Worm (Caenorhabditis elegans) whole organism, L4/young adult: ENCODE data around the gene F33G12.6.
A peak's percentile ranks its signal among the peaks of the same experiment; 100 is the strongest.

Experiments used
- W03F9.2 ChIP-seq: fragments of 150-350 bp; optimal IDR thresholded peaks from 2 replicates; lab custom pipeline; 2014; ENCODE audit warnings: missing biosample characterization, missing genetic modification characterization
- dao-5 ChIP-seq: sonication (generic microtip); optimal IDR thresholded peaks from 2 replicates; lab custom pipeline; 2016; ENCODE audit warnings: missing genotype, missing genetic modification characterization, moderate library complexity, missing compliant biosample characterization
- him-1 ChIP-seq: sonication (generic microtip); optimal IDR thresholded peaks from 2 replicates; lab custom pipeline; 2016; ENCODE audit warnings: missing genotype, missing genetic modification reagents, missing genetic modification characterization, missing compliant biosample characterization

F33G12.6 gene

DNA sequence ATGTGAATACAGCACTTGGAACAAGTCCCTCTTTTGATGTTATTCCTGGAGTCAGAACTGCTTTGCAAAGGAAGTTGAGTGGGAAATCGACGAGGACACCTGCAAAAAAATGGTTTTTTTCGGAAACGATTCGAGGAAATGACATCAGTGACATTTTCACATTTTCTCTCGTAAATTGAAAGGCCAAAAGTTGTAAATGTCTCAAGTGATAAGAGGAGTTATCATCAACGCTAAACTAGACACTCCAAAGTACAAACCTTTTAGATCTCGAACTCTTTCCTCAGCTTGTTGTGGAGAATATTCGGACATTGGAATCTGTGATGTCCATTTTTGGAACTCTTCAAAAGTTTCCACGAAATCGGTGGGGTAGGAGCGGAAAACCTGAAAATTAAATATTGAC lies 34.5 kb downstream of the F33G12.6 start:
- no peak for TF ChIP-seq dao-5
- no peak for TF ChIP-seq him-1
- TF ChIP-seq W03F9.2 (tag; lab: Kevin White, UChicago), result no peak

DNA sequence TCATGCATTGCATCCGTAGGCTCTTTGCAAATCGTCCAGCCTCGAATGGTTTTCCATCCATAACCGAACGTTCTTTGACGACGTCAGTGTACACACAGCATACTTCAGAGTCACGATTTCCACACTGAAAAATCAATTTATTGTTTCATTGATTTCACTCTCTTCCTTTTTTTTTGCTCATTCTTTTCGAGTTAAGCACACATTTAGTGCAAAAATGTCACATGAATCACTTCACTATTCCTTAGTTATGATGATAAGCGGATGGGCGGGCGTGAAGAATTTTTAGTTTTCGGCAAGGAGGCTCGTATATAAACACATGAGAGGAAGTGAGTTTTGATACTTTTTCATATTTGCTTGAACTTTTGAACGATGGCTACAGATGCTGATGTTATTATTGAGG lies 35.7 kb downstream of the F33G12.6 start, which contains the start of gene txt-9:
TSS of gene txt-9 (plus strand) at position 336 of the 400 bp plus-strand sequence.
- TF ChIP-seq W03F9.2 (tag; lab: Kevin White, UChicago), result no peak
- no peak for TF ChIP-seq him-1
- TF ChIP-seq dao-5, result no peak

DNA sequence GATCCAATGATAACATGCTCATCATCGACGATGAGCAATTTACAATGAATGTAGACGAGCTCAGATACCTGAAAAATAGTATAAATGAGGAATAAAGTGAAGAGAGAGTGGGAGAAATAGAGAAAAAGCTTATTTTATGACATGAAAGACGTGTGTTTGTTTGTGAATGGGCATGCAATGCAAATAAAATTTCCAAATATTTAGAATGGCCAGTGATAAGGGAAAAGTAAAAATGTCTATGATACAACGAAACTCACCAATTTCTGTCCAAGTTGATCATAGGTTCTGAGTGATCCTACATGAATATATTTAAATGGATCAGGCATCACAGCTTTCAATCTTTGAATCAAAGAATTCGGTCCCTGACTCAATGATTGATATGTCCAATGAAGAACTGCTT lies 36.4 kb downstream of the F33G12.6 start:
- TF ChIP-seq W03F9.2 (tag; lab: Kevin White, UChicago), result no peak
- TF ChIP-seq dao-5, result no peak
- no peak for TF ChIP-seq him-1

DNA sequence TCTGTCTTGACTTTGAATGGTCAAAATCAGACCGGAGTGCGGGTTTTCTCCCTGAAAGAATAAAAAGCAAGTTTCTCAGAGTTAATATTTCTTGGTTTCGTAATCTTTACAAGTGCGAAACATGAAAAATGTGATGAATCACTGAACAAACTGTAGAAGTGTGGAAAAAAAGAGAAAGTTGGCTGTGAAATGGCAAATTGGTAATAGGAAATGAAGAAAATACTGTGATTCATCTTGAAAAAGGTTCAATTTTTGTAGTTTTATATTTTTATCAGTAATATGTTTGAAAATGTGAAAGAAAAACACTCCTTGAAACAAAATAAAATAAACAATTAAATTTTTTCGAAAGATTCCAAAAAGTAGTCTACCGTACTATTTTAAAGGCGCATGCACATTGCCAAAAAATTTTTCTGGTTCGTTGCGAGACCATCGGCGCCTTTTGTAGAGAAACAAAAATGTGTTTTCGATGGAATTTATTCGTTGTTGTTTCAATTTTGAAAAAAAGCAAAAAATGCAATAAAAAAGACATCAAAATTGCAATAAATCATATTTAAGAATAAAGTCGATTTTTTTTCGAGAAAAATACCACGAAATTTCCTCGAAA lies 42.0 kb downstream of the F33G12.6 start, which contains the start of gene pld-1:
TSS of gene pld-1 (minus strand) at position 51 of the 604 bp plus-strand sequence.
- TF ChIP-seq W03F9.2 (tag; lab: Kevin White, UChicago) (peak; percentile 34), him-1 (no peak)

DNA sequence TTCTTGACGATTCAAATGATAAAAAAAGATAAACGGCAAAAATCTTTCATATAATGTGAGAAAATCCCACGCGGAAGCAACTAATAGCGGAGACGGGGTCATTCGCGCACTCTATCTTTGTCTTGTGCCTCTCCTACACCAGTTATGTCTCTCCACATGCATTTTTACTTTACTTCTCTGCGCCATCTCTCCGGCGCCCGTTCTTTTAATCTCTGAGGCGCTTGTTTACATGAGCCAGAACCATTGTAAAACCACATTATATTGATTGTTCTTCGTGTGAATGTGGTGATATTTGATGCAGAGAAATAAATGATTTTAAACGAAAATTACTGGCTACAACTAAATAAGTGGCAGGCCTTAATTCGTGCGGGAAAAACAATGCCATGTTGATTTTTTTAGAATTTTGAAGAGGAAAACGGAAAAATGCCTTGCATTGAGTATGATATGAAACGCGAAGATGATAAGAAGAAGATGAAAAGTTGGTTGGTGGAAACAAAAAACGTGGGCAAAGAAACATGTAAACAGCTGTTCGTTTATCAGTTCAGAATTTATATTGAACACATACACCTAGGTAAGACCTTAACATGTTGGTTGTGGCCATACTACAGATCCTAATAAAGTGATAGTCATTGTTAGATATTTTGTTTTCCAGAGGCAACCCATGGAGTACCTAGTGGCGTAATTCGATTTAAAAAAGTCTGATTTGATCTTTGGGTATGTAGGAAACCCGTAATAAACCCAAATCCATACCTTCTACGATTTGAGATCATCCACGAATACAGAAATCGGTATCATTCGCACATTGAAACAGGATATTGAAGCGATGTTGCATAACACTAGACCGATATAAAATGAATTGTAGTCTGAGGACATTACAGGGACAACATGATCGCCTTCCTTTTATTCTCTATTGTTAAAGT lies 42.9 kb downstream of the F33G12.6 start, which contains the start of gene C04G6.2:
TSS of gene C04G6.2 (plus strand) at position 870 of the 920 bp plus-strand sequence.
- TF ChIP-seq him-1 (no peak), dao-5 (no peak), W03F9.2 (tag; lab: Kevin White, UChicago) (no peak)

DNA sequence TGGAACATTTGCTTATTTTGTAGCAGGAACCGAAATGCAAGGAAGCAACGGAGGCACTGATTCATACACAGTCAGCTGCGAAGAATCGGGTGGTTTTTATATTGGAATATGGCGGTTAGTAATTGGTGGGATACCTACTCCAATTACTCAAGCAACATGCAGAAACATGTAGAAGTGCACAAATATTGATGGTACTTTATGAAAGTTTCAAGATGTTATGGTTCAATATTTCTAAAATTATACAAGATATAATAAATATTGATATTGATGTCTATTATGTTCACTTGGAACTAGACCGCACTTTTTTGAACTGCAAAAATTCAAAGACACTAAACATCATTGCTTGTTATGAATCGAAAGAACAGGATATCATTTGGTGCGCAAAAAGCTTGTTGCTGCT lies 44.2 kb downstream of the F33G12.6 start, which contains the start of gene C04G6.13:
TSS of gene C04G6.13 (plus strand) at position 301 of the 400 bp plus-strand sequence.
- TF ChIP-seq him-1 (no peak), dao-5 (no peak), W03F9.2 (tag; lab: Kevin White, UChicago) (no peak)

DNA sequence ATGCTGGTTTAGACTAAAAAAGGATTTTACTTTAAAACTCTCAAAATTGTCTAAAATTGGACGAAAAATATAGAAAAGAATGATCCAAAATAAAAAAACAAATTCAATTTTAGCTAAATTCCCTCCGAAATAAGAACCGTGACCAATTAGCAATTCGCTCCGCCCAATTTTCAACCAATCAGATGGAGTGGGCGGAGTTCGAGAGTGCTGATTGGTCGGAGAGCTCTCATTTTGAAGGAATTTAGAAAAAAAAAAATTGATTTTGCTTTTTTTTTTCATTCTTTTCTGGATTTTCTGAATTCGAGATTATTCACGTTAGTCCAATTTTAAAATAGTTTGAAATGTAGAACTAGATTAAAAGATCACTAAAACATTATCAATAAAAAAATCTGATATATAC lies 49.3 kb downstream of the F33G12.6 start:
- no peak for TF ChIP-seq him-1
- TF ChIP-seq dao-5, result no peak
- TF ChIP-seq W03F9.2 (tag; lab: Kevin White, UChicago), result no peak

DNA sequence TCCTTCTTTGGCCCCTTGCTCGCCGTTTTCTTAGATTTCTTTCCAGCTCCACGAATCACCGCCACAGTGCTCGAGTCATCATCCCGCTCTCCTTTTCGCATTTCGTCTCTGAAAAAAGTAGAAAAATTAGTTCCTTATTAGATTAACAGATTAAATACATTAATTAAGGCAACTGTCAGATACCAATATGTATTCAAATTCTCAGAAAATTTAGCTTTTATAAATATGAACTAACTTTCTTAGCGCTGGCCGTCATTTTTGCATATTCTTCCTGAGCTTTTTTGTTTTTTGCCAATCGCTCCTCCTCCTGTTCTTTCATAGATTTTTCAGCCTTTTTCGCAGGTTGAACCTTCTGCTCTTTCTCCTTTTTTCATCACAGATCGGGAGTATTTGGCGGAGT lies 49.9 kb downstream of the F33G12.6 start, which contains the start of gene C04G6.6:
TSS of gene C04G6.6 (minus strand) at position 101 of the 400 bp plus-strand sequence.
- no peak for TF ChIP-seq W03F9.2 (tag; lab: Kevin White, UChicago)
- TF ChIP-seq him-1, result no peak
- no peak for TF ChIP-seq dao-5

DNA sequence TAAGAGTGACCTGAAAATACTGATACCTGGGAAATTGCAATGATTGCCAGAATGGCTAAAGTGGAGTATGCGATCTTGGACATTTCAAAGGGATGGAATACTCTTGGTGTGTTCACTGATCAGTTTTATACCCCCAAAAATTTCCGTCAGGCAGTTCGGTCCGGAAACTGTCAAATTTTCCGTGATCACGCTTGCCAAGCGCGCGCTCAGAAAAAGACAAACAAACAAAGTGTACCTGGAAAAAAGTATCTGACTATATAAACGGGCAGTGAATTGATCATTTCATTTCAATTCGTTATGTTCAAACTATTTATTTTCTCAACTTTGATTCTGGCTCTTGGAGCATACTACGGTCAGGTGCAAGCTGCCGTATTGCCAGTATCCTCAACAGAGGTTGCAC lies 52.0 kb downstream of the F33G12.6 start, which contains the start of the genes idpb-3 and idpb-1:
TSS of gene idpb-3 (minus strand) at position 101 of the 400 bp plus-strand sequence.
TSS of gene idpb-1 (plus strand) at position 284 of the 400 bp plus-strand sequence.
- TF ChIP-seq him-1, result no peak
- no peak for TF ChIP-seq dao-5
- no peak for TF ChIP-seq W03F9.2 (tag; lab: Kevin White, UChicago)

DNA sequence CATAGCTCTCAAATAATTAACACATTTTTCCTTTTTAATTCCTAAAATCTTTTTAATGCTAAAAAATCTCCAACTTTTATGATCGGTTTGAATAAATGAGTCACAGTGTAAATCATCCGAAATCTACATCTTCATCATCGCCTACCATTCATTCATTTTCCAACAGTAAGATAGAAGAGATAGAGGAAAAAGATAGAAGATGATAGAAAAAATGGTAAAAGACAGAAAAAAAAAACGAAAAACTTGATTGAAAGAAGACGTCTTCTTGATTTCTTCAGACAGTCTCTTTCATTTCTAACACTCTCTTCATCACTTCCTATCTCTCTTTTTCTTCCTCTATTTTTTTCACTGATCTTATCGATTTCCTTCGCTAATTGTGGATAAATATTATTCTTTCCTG lies 53.5 kb downstream of the F33G12.6 start:
- TF ChIP-seq him-1 (no peak), dao-5 (no peak), W03F9.2 (tag; lab: Kevin White, UChicago) (no peak)
